Fruit fly (Drosophila melanogaster) whole organism, wandering third instar larva: ENCODE results near the gene Alg1.

Experiments used
- HLH106 ChIP-seq: fragments of 200-800 bp; optimal IDR thresholded peaks from 3 replicates; lab custom pipeline; 2019; ENCODE audit warnings: missing biosample characterization, mild to moderate bottlenecking, missing genetic modification characterization, moderate library complexity
- Hr83 ChIP-seq: fragments of 200-300 bp; sonication (Bioruptor generic); optimal IDR thresholded peaks from 2 replicates; lab custom pipeline; 2016; ENCODE audit warnings: missing biosample characterization, mild to moderate bottlenecking, missing genetic modification characterization, moderate library complexity; ENCODE audit not compliant: poor library complexity, severe bottlenecking
- Myc ChIP-seq: fragments of >200 bp; optimal IDR thresholded peaks from 2 replicates; lab custom pipeline; 2017
- brk ChIP-seq: fragments of 200-800 bp; sonication (Bioruptor generic); optimal IDR thresholded peaks from 2 replicates; lab custom pipeline; 2016; ENCODE audit warnings: missing biosample characterization, mild to moderate bottlenecking, missing genetic modification characterization
- fru ChIP-seq: fragments of 200-800 bp; sonication (Bioruptor generic); optimal IDR thresholded peaks from 3 replicates; lab custom pipeline; 2016; ENCODE audit warnings: missing biosample characterization, mild to moderate bottlenecking, missing genetic modification characterization
- h ChIP-seq: fragments of 200-800 bp; sonication (Bioruptor generic); optimal IDR thresholded peaks from 3 replicates; lab custom pipeline; 2016; ENCODE audit warnings: missing biosample characterization, mild to moderate bottlenecking, missing genetic modification characterization
- lola ChIP-seq: fragments of >200 bp; optimal IDR thresholded peaks from 2 replicates; lab custom pipeline; 2017; ENCODE audit warnings: missing biosample characterization, missing genetic modification characterization
- pan ChIP-seq: fragments of >200 bp; optimal IDR thresholded peaks from 2 replicates; lab custom pipeline; 2017
- usp ChIP-seq: fragments of >200 bp; optimal IDR thresholded peaks from 2 replicates; lab custom pipeline; 2017; ENCODE audit warnings: missing biosample characterization, missing genetic modification characterization
- woc ChIP-seq: sonication (Bioruptor generic); optimal IDR thresholded peaks from 2 replicates; lab custom pipeline; 2016; ENCODE audit warnings: missing biosample characterization, mild to moderate bottlenecking, missing genetic modification characterization

DNA sequence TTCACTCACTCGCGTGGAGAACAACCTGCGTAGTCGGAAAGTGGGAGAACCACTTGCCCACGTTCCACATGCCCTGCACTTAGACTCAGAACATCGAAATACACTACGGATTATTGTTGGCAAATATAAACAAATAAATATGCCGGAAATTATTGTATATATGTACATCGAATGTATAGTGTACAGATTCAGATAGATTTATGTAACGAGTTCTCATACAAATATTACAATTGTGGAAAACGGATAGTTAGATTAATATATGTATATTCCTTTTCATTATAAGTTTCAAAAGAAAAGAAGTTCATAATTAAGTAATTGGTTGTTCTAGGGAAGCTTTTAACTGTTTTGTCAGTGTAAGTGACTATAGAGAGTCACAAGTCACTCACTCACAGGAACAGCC, 36.4 kb downstream of the Alg1 start:
- no peak for TF ChIP-seq pan (lab: Kevin White, UChicago)
- no peak for TF ChIP-seq fru (GFP tag; lab: Kevin White, UChicago)
- TF ChIP-seq lola: no peak
- TF ChIP-seq Hr83 (GFP tag; lab: Kevin White, UChicago): no peak
- TF ChIP-seq HLH106: no peak
- TF ChIP-seq woc (GFP tag; lab: Kevin White, UChicago): no peak
- TF ChIP-seq Myc (lab: Kevin White, UChicago): no peak
- TF ChIP-seq h: no peak
- no peak for TF ChIP-seq brk (GFP tag; lab: Kevin White, UChicago)
- no peak for TF ChIP-seq usp (GFP tag; lab: Kevin White, UChicago)
